Worm (Caenorhabditis elegans) whole organism, L4 larva: ENCODE results near the gene rbm-22.

Experiments
- lin-39 ChIP-seq: fragments of 150-350 bp; optimal IDR thresholded peaks from 2 replicates; lab custom pipeline; 2014; ENCODE audit warnings: missing biosample characterization, missing genetic modification reagents, missing genetic modification characterization
- nhr-76 ChIP-seq: fragments of 150-350 bp; optimal IDR thresholded peaks from 2 replicates; lab custom pipeline; 2014; ENCODE audit warnings: missing biosample characterization, missing genetic modification characterization
- zfp-3 ChIP-seq: fragments of 200-800 bp; sonication (Bioruptor generic); conservative IDR thresholded peaks from 2 replicates; pipeline ENCODE4 v1.3.6; 2022; ENCODE audit warnings: missing genetic modification reagents, missing genetic modification characterization, missing compliant biosample characterization
- ztf-11 ChIP-seq: fragments of 150-350 bp; optimal IDR thresholded peaks from 2 replicates; lab custom pipeline; 2014; ENCODE audit warnings: missing biosample characterization, missing genetic modification characterization

DNA sequence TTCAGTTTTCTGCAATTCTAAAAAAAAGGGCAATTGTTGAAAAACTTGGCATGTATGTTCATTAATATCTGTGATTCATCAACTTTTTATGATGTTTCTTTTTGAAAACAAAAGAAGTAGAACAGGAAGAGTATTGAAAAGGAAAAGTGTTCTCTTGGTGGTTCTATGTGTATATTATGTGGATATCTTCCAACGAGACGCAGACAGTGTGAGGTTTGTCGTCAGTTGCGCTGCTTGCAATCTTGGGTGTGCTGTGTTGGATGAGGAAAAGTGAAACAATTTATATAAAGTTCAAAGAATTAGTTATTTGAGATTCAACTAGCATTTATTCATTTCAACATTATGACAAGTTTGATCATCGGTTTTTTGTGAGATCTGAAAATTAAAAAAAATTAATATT is 8.8 kb upstream of the rbm-22 start:
- TF ChIP-seq ztf-11 (tag; lab: Kevin White, UChicago): no peak
- TF ChIP-seq lin-39 (tag; lab: Kevin White, UChicago): no peak
- no peak for TF ChIP-seq nhr-76
- no peak for TF ChIP-seq zfp-3 (GFP tag; lab: Robert Waterston, UW)
